Worm (Caenorhabditis elegans): ENCODE results near the gene C18D11.9.
A peak's percentile ranks its signal among the peaks of the same experiment; 100 is the strongest.

C18D11.9 gene

ce11 chrIII:11825654-11826053, 16.7 kb downstream of the C18D11.9 start (continued):
- no peak for TF ChIP-seq pqm-1 (tag; optimal IDR thresholded peaks at IDR 0.05)

- TF ChIP-seq dve-1 (tag; optimal IDR thresholded peaks at IDR 0.05; ENCODE audit: insufficient read depth) (no peak), nhr-6 (tag; optimal IDR thresholded peaks at IDR 0.05) (no peak), mdl-1 (tag; optimal IDR thresholded peaks at IDR 0.05) (no peak), fos-1 (tag; optimal IDR thresholded peaks at IDR 0.05) (no peak), lin-1 (GFP tag; IDR thresholded peaks at IDR 0.05) (no peak), nhr-237 (tag; optimal IDR thresholded peaks at IDR 0.05) (no peak), nhr-10 (tag; optimal IDR thresholded peaks at IDR 0.05) (no peak), mxl-2 (GFP tag; conservative IDR thresholded peaks at IDR 0.05) (no peak), lin-38 (GFP tag; IDR thresholded peaks at IDR 0.05) (no peak), daf-12 (tag; optimal IDR thresholded peaks at IDR 0.05) (no peak), Y105C5A.15 (GFP tag; IDR thresholded peaks at IDR 0.05) (no peak), aha-1 (tag) (no peak), unc-62 (GFP tag; optimal IDR thresholded peaks at IDR 0.05 in 1 of 2) (no peak), unc-62 (tag; optimal IDR thresholded peaks at IDR 0.05) (no peak)
Measured at ce11 chrIII:11826118-11826517, 17.2 kb downstream of the C18D11.9 start, which contains the start of gene rsp-8. rsp-8 (plus strand) TSS chrIII:11826418.

ce11 chrIII:11829062-11829461, 20.1 kb downstream of the C18D11.9 start:
- no peak for TF ChIP-seq tag-97 (GFP tag; IDR thresholded peaks at IDR 0.05)
- no peak for TF ChIP-seq pqm-1 (tag; optimal IDR thresholded peaks at IDR 0.05)
- TF ChIP-seq sdz-12 (GFP tag; optimal IDR thresholded peaks at IDR 0.05), result no peak
- no peak for TF ChIP-seq F49E8.2 (tag; optimal IDR thresholded peaks at IDR 0.05; ENCODE audit: borderline replicate concordance)
- TF ChIP-seq hmg-1.1 (GFP tag; IDR thresholded peaks at IDR 0.05), result no peak
- no peak for TF ChIP-seq mdl-1 (tag; optimal IDR thresholded peaks at IDR 0.05)
- no peak for TF ChIP-seq jun-1 (tag; optimal IDR thresholded peaks at IDR 0.05)
- no peak for TF ChIP-seq aha-1 (tag)
- TF ChIP-seq daf-16 (GFP tag; optimal IDR thresholded peaks at IDR 0.05), result no peak
- TF ChIP-seq daf-16 (tag; optimal IDR thresholded peaks at IDR 0.05), result no peak
- TF ChIP-seq zag-1 (tag; optimal IDR thresholded peaks at IDR 0.05), result no peak
- TF ChIP-seq daf-19 (GFP tag; conservative IDR thresholded peaks at IDR 0.05), result no peak
- TF ChIP-seq spr-3 (GFP tag; optimal IDR thresholded peaks at IDR 0.05), result no peak
- TF ChIP-seq unc-39 (tag; optimal IDR thresholded peaks at IDR 0.05), result no peak
- no peak for TF ChIP-seq unc-62 (GFP tag; optimal IDR thresholded peaks at IDR 0.05 in 1 of 2)
- TF ChIP-seq unc-62 (tag; optimal IDR thresholded peaks at IDR 0.05), result no peak
- TF ChIP-seq nhr-48 (tag; optimal IDR thresholded peaks at IDR 0.05), result no peak
- no peak for TF ChIP-seq mxl-3 (GFP tag; optimal IDR thresholded peaks at IDR 0.05)

ce11 chrIII:11829585-11830195, 20.8 kb downstream of the C18D11.9 start:
- peak; percentile 13 for TF ChIP-seq gei-8 (GFP tag; optimal IDR thresholded peaks at IDR 0.05)
- TF ChIP-seq snpc-1.2 (GFP tag; IDR thresholded peaks at IDR 0.05), result peak; percentile 7; the same call in 1 of the 2 replicates
- peak; percentile 24 for TF ChIP-seq aha-1 (tag)
- TF ChIP-seq set-16 (GFP tag; IDR thresholded peaks at IDR 0.05), result peak; percentile 91
- TF ChIP-seq unc-130 (GFP tag; optimal IDR thresholded peaks at IDR 0.05), result no peak

- peak; percentile 22 for TF ChIP-seq gei-8 (GFP tag; optimal IDR thresholded peaks at IDR 0.05)
- TF ChIP-seq mep-1 (tag; optimal IDR thresholded peaks at IDR 0.05), result peak; percentile 38
- 0 out of 2 replicates have a peak, but pooled peaks have one; percentile 8 for TF ChIP-seq ctbp-1 (GFP tag; IDR thresholded peaks at IDR 0.05)
- TF ChIP-seq ceh-20 (GFP tag; IDR thresholded peaks at IDR 0.05), result peak; percentile 58
- TF ChIP-seq egl-27 (tag; optimal IDR thresholded peaks at IDR 0.05), result no peak
- no peak for TF ChIP-seq nhr-76 (tag; optimal IDR thresholded peaks at IDR 0.05)
- TF ChIP-seq madf-9 (GFP tag; conservative IDR thresholded peaks at IDR 0.05), result 0 out of 2 replicates have a peak, but pooled peaks have one; percentile 34
- peak; percentile 16; the same call in 1 of the 2 replicates for TF ChIP-seq dmd-6 (GFP tag; IDR thresholded peaks at IDR 0.05)
- no peak for TF ChIP-seq unc-62 (GFP tag; optimal IDR thresholded peaks at IDR 0.05 in 1 of 2)
- TF ChIP-seq unc-62 (tag; optimal IDR thresholded peaks at IDR 0.05), result no peak
- peak; percentile 40 for TF ChIP-seq mes-2 (tag; optimal IDR thresholded peaks at IDR 0.05; ENCODE audit: poor library complexity, severe bottlenecking)
- no peak for TF ChIP-seq zfp-2 (tag; optimal IDR thresholded peaks at IDR 0.05)
- TF ChIP-seq ceh-62 (tag; optimal IDR thresholded peaks at IDR 0.05), result no peak
- TF ChIP-seq saeg-2 (GFP tag; IDR thresholded peaks at IDR 0.05), result no peak
Measured at ce11 chrIII:11830522-11831489, 21.9 kb downstream of the C18D11.9 start.

Data from whole organism, L4 larva.